Worm (Caenorhabditis elegans) whole organism, L2 larva: ENCODE measurements around the gene vab-19.

Experiments used
- Y55F3AM.14 ChIP-seq: fragments of 200-800 bp; sonication (Bioruptor generic); optimal IDR thresholded peaks from 2 replicates; lab custom pipeline; 2018; ENCODE audit warnings: mild to moderate bottlenecking, missing genetic modification characterization, missing compliant biosample characterization
- ama-1 ChIP-seq: fragments of 150-350 bp; optimal IDR thresholded peaks from 2 replicates; lab custom pipeline; 2018; ENCODE audit warnings: inconsistent platforms
- crh-2 ChIP-seq: sonication (generic microtip); optimal IDR thresholded peaks from 2 replicates; lab custom pipeline; 2017; ENCODE audit warnings: missing biosample characterization, missing genetic modification characterization
- dmd-4 ChIP-seq: sonication (generic microtip); optimal IDR thresholded peaks from 2 replicates; lab custom pipeline; 2017; ENCODE audit warnings: missing biosample characterization, missing genetic modification characterization
- egl-27 ChIP-seq: sonication (generic microtip); optimal IDR thresholded peaks from 3 replicates; lab custom pipeline; 2017; ENCODE audit warnings: missing biosample characterization, missing genetic modification reagents, missing genetic modification characterization
- lin-39 ChIP-seq: fragments of 150-350 bp; optimal IDR thresholded peaks from 2 replicates; lab custom pipeline; 2014; ENCODE audit warnings: missing biosample characterization, missing genetic modification reagents, missing genetic modification characterization
- lsy-2 ChIP-seq, 2 experiments: fragments of 150-350 bp in 1 of 2; sonication (generic microtip) in 1 of 2; optimal IDR thresholded peaks; 2 replicates each; lab custom pipeline; 2014 to 2017; ENCODE audit warnings: missing biosample characterization in 2 of 2, missing genetic modification characterization in 2 of 2
- nhr-23 ChIP-seq: fragments of 150-350 bp; optimal IDR thresholded peaks from 2 replicates; lab custom pipeline; 2014; ENCODE audit warnings: missing biosample characterization, missing genetic modification reagents, missing genetic modification characterization
- nhr-237 ChIP-seq: fragments of 150-350 bp; optimal IDR thresholded peaks from 2 replicates; lab custom pipeline; 2014; ENCODE audit warnings: missing biosample characterization, missing genetic modification characterization
- nhr-77 ChIP-seq: fragments of 150-350 bp; optimal IDR thresholded peaks from 2 replicates; lab custom pipeline; 2014; ENCODE audit warnings: missing biosample characterization, missing genetic modification characterization
- sem-4 ChIP-seq: fragments of 150-350 bp; optimal IDR thresholded peaks from 2 replicates; lab custom pipeline; 2014; ENCODE audit warnings: missing biosample characterization, missing genetic modification reagents, missing genetic modification characterization
- skn-1 ChIP-seq: sonication (generic microtip); optimal IDR thresholded peaks from 2 replicates; lab custom pipeline; 2017; ENCODE audit warnings: missing biosample characterization, missing genetic modification characterization
- snpc-4 ChIP-seq: fragments of 150-350 bp; optimal IDR thresholded peaks from 2 replicates; lab custom pipeline; 2014; ENCODE audit warnings: missing biosample characterization, missing genetic modification characterization
- unc-62 ChIP-seq: fragments of 150-350 bp; optimal IDR thresholded peaks from 2 replicates; lab custom pipeline; 2014; ENCODE audit warnings: missing biosample characterization, missing genetic modification reagents, missing genetic modification characterization

- TF ChIP-seq lin-39 = no peak
- TF ChIP-seq sem-4 (tag; lab: Kevin White, UChicago) = no peak
- TF ChIP-seq unc-62 = no peak
- TF ChIP-seq snpc-4 (tag; lab: Kevin White, UChicago) = no peak
- TF ChIP-seq egl-27 (tag; lab: Kevin White, UChicago) = no peak
- no peak for TF ChIP-seq ama-1 (lab: Kevin White, UChicago)
- no peak for TF ChIP-seq crh-2 (tag; lab: Kevin White, UChicago)
- TF ChIP-seq lsy-2 (tag; optimal IDR thresholded peaks at IDR 0.05; lab: Kevin White, UChicago) = no peak
- no peak for TF ChIP-seq dmd-4 (tag; lab: Kevin White, UChicago)
- TF ChIP-seq Y55F3AM.14 (GFP tag; lab: Kevin White, UChicago) = no peak
- no peak for TF ChIP-seq skn-1 (tag; lab: Kevin White, UChicago)
- no peak for TF ChIP-seq nhr-23 (tag; lab: Kevin White, UChicago)
- no peak for TF ChIP-seq nhr-77 (tag; lab: Kevin White, UChicago)
- TF ChIP-seq nhr-237 (tag; lab: Kevin White, UChicago) = no peak
These were observed 49.3 kb upstream of the vab-19 start, which contains the start of gene F16G10.11 for ce11 chrII:2393821-2394220.
